Worm (Caenorhabditis elegans) whole organism, L4/young adult: Measurements from ENCODE around the gene C38C3.4.

Experiments used
- W03F9.2 ChIP-seq: fragments of 150-350 bp; optimal IDR thresholded peaks from 2 replicates; lab custom pipeline; 2014; ENCODE audit warnings: missing biosample characterization, missing genetic modification characterization
- dao-5 ChIP-seq: sonication (generic microtip); optimal IDR thresholded peaks from 2 replicates; lab custom pipeline; 2016; ENCODE audit warnings: missing genotype, missing genetic modification characterization, moderate library complexity, missing compliant biosample characterization
- him-1 ChIP-seq: sonication (generic microtip); optimal IDR thresholded peaks from 2 replicates; lab custom pipeline; 2016; ENCODE audit warnings: missing genotype, missing genetic modification reagents, missing genetic modification characterization, missing compliant biosample characterization

ce11 chrV:1451334-1451733 lies 30.5 kb upstream of the C38C3.4 start, which contains the start of gene srj-23:
- TF ChIP-seq W03F9.2 (tag; lab: Kevin White, UChicago) (no peak), dao-5 (tag; lab: Kevin White, UChicago) (no peak), him-1 (tag; lab: Kevin White, UChicago) (no peak)
